Worm (Caenorhabditis elegans) whole organism, mixed stage, embryonic: ENCODE measurements around the gene kqt-2.

Experiments
- ceh-83 ChIP-seq: fragments of 200-800 bp; sonication (Bioruptor generic); optimal IDR thresholded peaks from 2 replicates; lab custom pipeline; 2018; ENCODE audit warnings: mild to moderate bottlenecking, missing genetic modification characterization, missing compliant biosample characterization
- drap-1 ChIP-seq: fragments of 200-800 bp; sonication (Bioruptor generic); optimal IDR thresholded peaks from 3 replicates; lab custom pipeline; 2018; ENCODE audit warnings: mild to moderate bottlenecking, missing genetic modification characterization, missing compliant biosample characterization
- lin-13 ChIP-seq: fragments of 150-350 bp; optimal IDR thresholded peaks from 2 replicates; lab custom pipeline; 2014; ENCODE audit warnings: missing biosample characterization, missing genetic modification characterization
- mab-5 ChIP-seq: fragments of 150-350 bp; optimal IDR thresholded peaks from 2 replicates; lab custom pipeline; 2014; ENCODE audit warnings: missing biosample characterization, missing genetic modification characterization
- pha-4 ChIP-seq: fragments of 150-350 bp; optimal IDR thresholded peaks from 2 replicates; lab custom pipeline; 2018; ENCODE audit warnings: missing biosample characterization, missing genetic modification reagents, missing genetic modification characterization
- unc-39 ChIP-seq: fragments of 150-350 bp; optimal IDR thresholded peaks from 2 replicates; lab custom pipeline; 2014; ENCODE audit warnings: missing biosample characterization, missing genetic modification characterization

kqt-2 gene

DNA sequence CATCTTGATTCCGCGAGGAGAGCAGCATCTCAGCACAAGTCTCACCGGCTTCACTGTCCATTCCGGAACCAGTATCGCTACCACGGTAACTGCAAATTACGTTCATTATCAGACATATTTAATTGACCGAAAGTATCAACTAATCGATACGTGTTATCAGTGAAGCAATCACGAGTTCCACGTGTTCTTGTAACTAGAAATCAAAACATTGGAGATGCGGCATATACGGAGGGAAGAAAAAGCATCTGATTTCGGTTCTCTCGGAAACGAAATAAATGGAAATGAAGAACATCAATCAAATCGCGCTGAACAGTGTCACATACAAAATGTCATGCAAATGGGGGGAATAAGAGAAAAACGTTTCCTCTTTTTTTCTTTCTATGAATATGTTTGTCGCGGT is 53.0 kb downstream of the kqt-2 start:
- TF ChIP-seq mab-5 (tag; lab: Kevin White, UChicago) = no peak
- no peak for TF ChIP-seq unc-39 (tag; lab: Kevin White, UChicago)
- no peak for TF ChIP-seq ceh-83 (GFP tag; lab: Kevin White, UChicago)
- no peak for TF ChIP-seq pha-4 (tag; lab: Kevin White, UChicago)
- no peak for TF ChIP-seq drap-1 (GFP tag; lab: Kevin White, UChicago)
- TF ChIP-seq lin-13 (tag; lab: Kevin White, UChicago) = no peak
- TF ChIP-seq, all 35 proteins: peak for 0
